Worm (Caenorhabditis elegans) whole organism, young adult: ENCODE results near the gene fbxa-27.

Experiments
- F33H1.4 ChIP-seq: fragments of 200-800 bp; sonication (Bioruptor generic); IDR thresholded peaks from 2 replicates; pipeline ENCODE4 v1.3.6; 2022; ENCODE audit warnings: missing genetic modification reagents, missing genetic modification characterization, missing compliant biosample characterization
- Y95B8A.8 ChIP-seq: fragments of 200-800 bp; sonication (Bioruptor generic); IDR thresholded peaks from 2 replicates; pipeline ENCODE4 v1.3.6; 2022; ENCODE audit warnings: missing genetic modification reagents, missing genetic modification characterization, missing compliant biosample characterization
- akir-1 ChIP-seq: fragments of 200-800 bp; sonication (Bioruptor generic); optimal IDR thresholded peaks from 2 replicates; lab custom pipeline; 2018; ENCODE audit warnings: mild to moderate bottlenecking, missing genetic modification characterization, moderate library complexity, missing compliant biosample characterization
- bed-1 ChIP-seq: fragments of 200-800 bp; sonication (Bioruptor generic); IDR thresholded peaks from 2 replicates; pipeline ENCODE4 v1.3.6; 2022; ENCODE audit warnings: missing genetic modification reagents, missing genetic modification characterization, missing compliant biosample characterization
- lir-1 ChIP-seq: fragments of 200-800 bp; sonication (Bioruptor generic); conservative IDR thresholded peaks from 2 replicates; pipeline ENCODE4 v1.3.6; 2022; ENCODE audit warnings: missing genetic modification reagents, missing genetic modification characterization, missing compliant biosample characterization
- madf-6 ChIP-seq: fragments of 200-800 bp; sonication (Bioruptor generic); IDR thresholded peaks from 2 replicates; pipeline ENCODE4 v1.3.6; 2022; ENCODE audit warnings: missing genetic modification reagents, missing genetic modification characterization, missing compliant biosample characterization

ce11 chrIII:1324513-1324912 is 18.3 kb upstream of the fbxa-27 start, which contains the start of gene fbxa-14:
- TF ChIP-seq akir-1 (no peak), bed-1 (GFP tag; lab: Robert Waterston, UW) (no peak), Y95B8A.8 (no peak), madf-6 (GFP tag; lab: Robert Waterston, UW) (no peak), lir-1 (no peak), F33H1.4 (no peak)
